Worm (Caenorhabditis elegans): ENCODE data around the gene T24H10.4.

DNA sequence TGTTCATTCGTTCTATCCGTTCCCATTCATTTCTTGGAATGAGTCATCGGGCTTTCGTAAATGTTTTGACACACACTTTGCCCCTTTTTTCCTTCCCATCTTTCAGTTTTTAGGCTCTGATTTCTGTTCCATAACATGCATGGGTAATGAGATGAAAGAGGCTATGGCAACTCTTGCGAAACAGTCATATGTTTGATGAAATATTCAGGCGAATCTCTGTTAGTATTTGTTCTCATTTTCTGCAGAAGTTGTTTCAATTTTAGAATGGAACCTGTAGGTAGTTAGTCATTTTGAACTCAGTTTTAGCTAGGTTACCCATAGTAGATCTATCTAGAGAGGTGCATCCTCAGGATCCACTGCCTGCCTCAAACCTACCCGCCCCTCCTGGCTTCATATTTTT is 5.6 kb downstream of the T24H10.4 start:
- TF ChIP-seq pqm-1 (tag; optimal IDR thresholded peaks at IDR 0.05) (no peak), zag-1 (tag; optimal IDR thresholded peaks at IDR 0.05) (no peak), jun-1 (tag; optimal IDR thresholded peaks at IDR 0.05) (no peak), nhr-23 (tag; optimal IDR thresholded peaks at IDR 0.05) (no peak), ZK546.5 (tag; optimal IDR thresholded peaks at IDR 0.05) (no peak), egl-27 (tag; optimal IDR thresholded peaks at IDR 0.05) (no peak), fkh-2 (tag; optimal IDR thresholded peaks at IDR 0.05) (no peak), nhr-237 (tag; optimal IDR thresholded peaks at IDR 0.05) (no peak), ama-1 (optimal IDR thresholded peaks at IDR 0.05) (no peak)
